Worm (Caenorhabditis elegans): ENCODE results near the gene mig-18.
A peak's percentile ranks its signal among the peaks of the same experiment; 100 is the strongest.

Gene mig-18

DNA sequence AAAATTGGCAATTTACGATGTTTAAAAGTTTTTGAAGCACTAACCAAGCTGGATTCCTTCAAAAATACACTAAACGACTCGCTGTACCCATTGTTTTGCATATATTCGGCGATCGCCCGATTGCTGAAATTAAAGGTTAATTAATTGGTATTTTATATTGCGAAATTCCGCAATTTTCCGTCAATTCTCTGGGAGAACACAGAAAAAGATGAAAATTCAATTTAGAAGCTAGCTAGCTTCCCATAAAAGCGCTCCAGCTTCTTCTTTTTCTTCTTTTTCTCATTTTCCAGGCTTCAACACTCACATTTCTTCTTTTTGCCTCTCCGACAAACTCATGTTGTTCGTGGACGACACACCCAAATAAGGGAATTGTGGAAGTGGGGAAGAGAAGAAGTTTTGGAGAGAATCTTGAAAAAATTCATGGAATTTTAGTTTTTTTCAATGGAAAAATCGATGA is 26.7 kb upstream of the mig-18 start, which contains the start of gene lis-1:
lis-1 (minus strand) TSS at position 407 of the 457 bp plus-strand sequence.
- TF ChIP-seq elt-2 (tag; optimal IDR thresholded peaks at IDR 0.05) (no peak), ztf-11 (tag; optimal IDR thresholded peaks at IDR 0.05) (no peak), pha-4 (tag; optimal IDR thresholded peaks at IDR 0.05) (no peak), R02D3.7 (tag; optimal IDR thresholded peaks at IDR 0.05) (no peak), nfya-1 (tag; optimal IDR thresholded peaks at IDR 0.05; ENCODE audit: insufficient read depth) (peak; percentile 5), skn-1 (tag; optimal IDR thresholded peaks at IDR 0.05) (no peak)

DNA sequence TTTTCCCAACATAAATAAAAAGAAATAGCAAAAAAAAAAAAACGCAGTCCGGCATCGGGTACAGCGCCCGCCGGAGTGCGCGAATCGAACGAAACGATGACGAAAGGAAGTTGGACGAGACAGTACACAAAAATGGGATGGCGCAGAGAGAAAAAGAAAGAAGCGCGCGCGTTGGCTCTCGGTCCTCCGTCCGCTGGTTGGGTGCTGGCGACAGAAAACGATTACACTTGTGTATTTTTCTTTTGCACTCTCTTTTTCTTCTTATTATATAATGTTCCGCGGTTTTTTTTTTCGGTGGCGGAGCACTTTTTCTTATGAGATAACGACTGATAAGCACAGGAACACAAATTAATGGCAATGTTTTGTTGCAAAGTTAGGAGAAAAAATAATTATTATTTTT is 25.8 kb upstream of the mig-18 start:
- TF ChIP-seq unc-62 (GFP tag; optimal IDR thresholded peaks at IDR 0.05) (no peak), nhr-25 (tag; optimal IDR thresholded peaks at IDR 0.05) (no peak), nhr-12 (tag; optimal IDR thresholded peaks at IDR 0.05) (no peak), elt-2 (tag; optimal IDR thresholded peaks at IDR 0.05) (peak; percentile 93), snpc-4 (tag; optimal IDR thresholded peaks at IDR 0.05) (peak; percentile 56), egl-27 (tag; optimal IDR thresholded peaks at IDR 0.05) (no peak), ztf-11 (tag; optimal IDR thresholded peaks at IDR 0.05) (no peak), mml-1 (tag; optimal IDR thresholded peaks at IDR 0.05) (no peak), jun-1 (tag; optimal IDR thresholded peaks at IDR 0.05) (peak; percentile 55), elt-3 (tag; optimal IDR thresholded peaks at IDR 0.05) (no peak), nfya-1 (tag; optimal IDR thresholded peaks at IDR 0.05; ENCODE audit: insufficient read depth) (peak; percentile 93), R02D3.7 (tag; optimal IDR thresholded peaks at IDR 0.05) (no peak), egl-5 (tag; optimal IDR thresholded peaks at IDR 0.05) (peak; percentile 9), aly-2 (tag; optimal IDR thresholded peaks at IDR 0.05) (no peak), pha-4 (tag; optimal IDR thresholded peaks at IDR 0.05) (peak; percentile 55), elt-1 (tag; optimal IDR thresholded peaks at IDR 0.05) (no peak), hmg-11 (tag; optimal IDR thresholded peaks at IDR 0.05) (peak; percentile 97), eor-1 (tag; optimal IDR thresholded peaks at IDR 0.05) (no peak), nhr-43 (tag; optimal IDR thresholded peaks at IDR 0.05; ENCODE audit: poor library complexity, severe bottlenecking) (peak; percentile 7), unc-39 (tag; optimal IDR thresholded peaks at IDR 0.05) (no peak), lin-39 (tag; optimal IDR thresholded peaks at IDR 0.05) (peak; percentile 91), pqm-1 (tag; optimal IDR thresholded peaks at IDR 0.05) (peak; percentile 62), nhr-67 (tag; optimal IDR thresholded peaks at IDR 0.05) (no peak), daf-12 (tag; optimal IDR thresholded peaks at IDR 0.05) (no peak), fkh-2 (tag; optimal IDR thresholded peaks at IDR 0.05) (no peak), skn-1 (tag; optimal IDR thresholded peaks at IDR 0.05) (peak; percentile 76), fkh-10 (GFP tag; optimal IDR thresholded peaks at IDR 0.05) (no peak), lin-15B (tag; optimal IDR thresholded peaks at IDR 0.05) (peak; percentile 27), nhr-23 (tag; optimal IDR thresholded peaks at IDR 0.05) (no peak), fos-1 (tag; optimal IDR thresholded peaks at IDR 0.05) (no peak)

DNA sequence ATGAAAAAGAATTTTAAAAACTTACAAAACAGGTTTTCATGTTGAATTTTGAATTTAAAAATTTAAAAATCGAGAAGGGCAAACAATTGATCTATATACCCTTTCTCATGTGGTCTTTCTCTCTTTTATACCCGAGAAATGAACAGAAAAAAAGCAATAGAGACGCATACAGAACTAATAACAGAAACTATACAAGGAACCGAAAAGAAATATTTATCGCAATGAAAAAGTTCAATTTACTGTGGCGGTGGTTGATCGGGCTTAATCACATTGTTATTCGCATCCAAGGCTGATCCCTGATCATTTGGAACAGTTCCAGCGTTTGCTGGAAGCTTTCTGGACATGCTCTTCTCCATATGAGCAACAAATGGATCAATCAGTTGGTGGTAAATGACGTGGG is 24.8 kb upstream of the mig-18 start, which contains the start of gene T03F6.10:
T03F6.10 (minus strand) TSS at position 101 of the 400 bp plus-strand sequence.
- no peak for TF ChIP-seq nhr-25 (tag; optimal IDR thresholded peaks at IDR 0.05)
- TF ChIP-seq fkh-2 (tag; optimal IDR thresholded peaks at IDR 0.05): no peak
- no peak for TF ChIP-seq nfya-1 (tag; optimal IDR thresholded peaks at IDR 0.05; ENCODE audit: insufficient read depth)
- TF ChIP-seq lsy-12 (tag; optimal IDR thresholded peaks at IDR 0.05): no peak
- no peak for TF ChIP-seq lin-39 (tag; optimal IDR thresholded peaks at IDR 0.05)
- no peak for TF ChIP-seq nhr-28 (tag; optimal IDR thresholded peaks at IDR 0.05)
- TF ChIP-seq lin-15B (tag; optimal IDR thresholded peaks at IDR 0.05): no peak
- TF ChIP-seq nhr-43 (tag; optimal IDR thresholded peaks at IDR 0.05; ENCODE audit: poor library complexity, severe bottlenecking): no peak
- TF ChIP-seq unc-62 (GFP tag; optimal IDR thresholded peaks at IDR 0.05): no peak
- no peak for TF ChIP-seq ceh-82 (tag; optimal IDR thresholded peaks at IDR 0.05)

DNA sequence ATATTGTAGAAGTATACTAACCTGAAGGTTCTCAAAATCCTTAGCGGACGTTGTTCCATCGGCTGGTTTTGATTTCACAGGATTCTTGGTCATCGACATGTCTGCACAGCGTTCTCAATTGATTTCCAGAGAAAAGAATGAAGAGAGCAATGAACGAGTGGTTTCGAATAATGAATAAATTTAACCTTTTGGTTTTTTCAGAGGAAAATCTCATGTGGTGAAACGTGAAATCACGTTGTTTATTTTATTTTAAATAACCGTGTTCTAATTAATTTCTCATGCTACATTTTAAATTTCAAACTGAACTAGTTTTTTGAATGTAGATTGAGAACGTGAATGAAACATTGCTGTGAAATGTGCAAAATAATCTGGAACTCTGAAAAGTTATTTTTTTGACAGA is 22.8 kb upstream of the mig-18 start, which contains the start of gene T03F6.6:
T03F6.6 (minus strand) TSS at position 101 of the 400 bp plus-strand sequence.
- TF ChIP-seq nhr-23 (tag; optimal IDR thresholded peaks at IDR 0.05): no peak
- no peak for TF ChIP-seq nhr-237 (tag; optimal IDR thresholded peaks at IDR 0.05)
- no peak for TF ChIP-seq unc-39 (tag; optimal IDR thresholded peaks at IDR 0.05)
- TF ChIP-seq egl-27 (tag; optimal IDR thresholded peaks at IDR 0.05): no peak
- TF ChIP-seq nhr-67 (tag; optimal IDR thresholded peaks at IDR 0.05): no peak
- no peak for TF ChIP-seq egl-5 (tag; optimal IDR thresholded peaks at IDR 0.05)
- no peak for TF ChIP-seq mdl-1 (tag; optimal IDR thresholded peaks at IDR 0.05)
